Worm (Caenorhabditis elegans) whole organism, young adult: ENCODE results near the gene R09E10.1.

Experiments
- B0035.1 ChIP-seq: sonication (generic microtip); optimal IDR thresholded peaks from 2 replicates; lab custom pipeline; 2016; ENCODE audit warnings: missing genetic modification characterization, mild to moderate bottlenecking, missing compliant biosample characterization, missing genotype, missing genetic modification reagents
- B0336.3 ChIP-seq: fragments of 200-800 bp; sonication (Bioruptor generic); IDR thresholded peaks from 2 replicates; pipeline ENCODE4 v1.3.6; 2022; ENCODE audit warnings: missing genetic modification characterization, missing compliant biosample characterization
- C06A6.2 ChIP-seq: fragments of 200-800 bp; sonication (Bioruptor generic); conservative IDR thresholded peaks from 2 replicates; pipeline ENCODE4 v1.3.6; 2022; ENCODE audit warnings: missing genetic modification characterization, missing compliant biosample characterization
- F10E7.11 ChIP-seq: sonication (generic microtip); optimal IDR thresholded peaks from 2 replicates; lab custom pipeline; 2017; ENCODE audit warnings: mild to moderate bottlenecking, missing genetic modification characterization, moderate library complexity, missing compliant biosample characterization
- F22D6.2 ChIP-seq: sonication (generic microtip); optimal IDR thresholded peaks from 2 replicates; lab custom pipeline; 2016; ENCODE audit warnings: mild to moderate bottlenecking, missing genetic modification characterization, missing compliant biosample characterization
- F23B12.7 ChIP-seq: sonication (generic microtip); optimal IDR thresholded peaks from 2 replicates; lab custom pipeline; 2017; ENCODE audit warnings: missing genetic modification characterization, mild to moderate bottlenecking, missing compliant biosample characterization, antibody characterized with exemption, moderate library complexity; ENCODE audit not compliant: insufficient read depth
- F33H1.4 ChIP-seq: fragments of 200-800 bp; sonication (Bioruptor generic); IDR thresholded peaks from 2 replicates; pipeline ENCODE4 v1.3.6; 2022; ENCODE audit warnings: missing genetic modification reagents, missing genetic modification characterization, missing compliant biosample characterization
- F57A8.1 ChIP-seq: fragments of 200-800 bp; sonication (Bioruptor generic); optimal IDR thresholded peaks from 2 replicates; lab custom pipeline; 2018; ENCODE audit warnings: mild to moderate bottlenecking, missing genetic modification characterization, moderate library complexity, missing compliant biosample characterization
- T26A5.8 ChIP-seq: sonication (generic microtip); optimal IDR thresholded peaks from 2 replicates; lab custom pipeline; 2016; ENCODE audit warnings: missing genetic modification characterization, missing compliant biosample characterization
- Y95B8A.8 ChIP-seq: fragments of 200-800 bp; sonication (Bioruptor generic); IDR thresholded peaks from 2 replicates; pipeline ENCODE4 v1.3.6; 2022; ENCODE audit warnings: missing genetic modification reagents, missing genetic modification characterization, missing compliant biosample characterization
- aptf-2 ChIP-seq: fragments of 200-800 bp; sonication (Bioruptor generic); conservative IDR thresholded peaks from 2 replicates; pipeline ENCODE4 v1.3.6; 2022; ENCODE audit warnings: missing genetic modification reagents, missing genetic modification characterization, missing compliant biosample characterization
- attf-5 ChIP-seq: fragments of 200-800 bp; sonication (Bioruptor generic); optimal IDR thresholded peaks from 2 replicates; lab custom pipeline; 2018; ENCODE audit warnings: mild to moderate bottlenecking, missing genetic modification characterization, missing compliant biosample characterization
- ceh-91 ChIP-seq: fragments of 200-800 bp; sonication (Bioruptor generic); IDR thresholded peaks from 2 replicates; pipeline ENCODE4 v1.3.6; 2022; ENCODE audit warnings: missing genetic modification reagents, missing genetic modification characterization, missing compliant biosample characterization
- dpff-1 ChIP-seq: sonication (generic microtip); optimal IDR thresholded peaks from 2 replicates; lab custom pipeline; 2017; ENCODE audit warnings: mild to moderate bottlenecking, missing genetic modification characterization, missing compliant biosample characterization
- ets-4 ChIP-seq: fragments of 200-800 bp; sonication (Bioruptor generic); optimal IDR thresholded peaks from 2 replicates; lab custom pipeline; 2018; ENCODE audit warnings: mild to moderate bottlenecking, missing genetic modification characterization, missing compliant biosample characterization
- fkh-3 ChIP-seq: sonication (generic microtip); optimal IDR thresholded peaks from 2 replicates; lab custom pipeline; 2016; ENCODE audit warnings: mild to moderate bottlenecking, missing genetic modification characterization, missing compliant biosample characterization
- gei-17 ChIP-seq: fragments of 200-800 bp; sonication (Bioruptor generic); optimal IDR thresholded peaks from 2 replicates; lab custom pipeline; 2018; ENCODE audit warnings: mild to moderate bottlenecking, missing genetic modification characterization, missing compliant biosample characterization
- mcd-1 ChIP-seq: fragments of 200-800 bp; sonication (Bioruptor generic); IDR thresholded peaks from 2 replicates; pipeline ENCODE4 v1.3.6; 2022; ENCODE audit warnings: missing genetic modification reagents, missing genetic modification characterization, missing compliant biosample characterization
- nfya-1 ChIP-seq: sonication (generic microtip); optimal IDR thresholded peaks from 2 replicates; lab custom pipeline; 2017; ENCODE audit warnings: antibody characterized with exemption, missing compliant biosample characterization, missing genetic modification characterization, borderline replicate concordance; ENCODE audit not compliant: insufficient read depth
- nfya-2 ChIP-seq: fragments of 200-800 bp; sonication (Bioruptor generic); IDR thresholded peaks from 2 replicates; pipeline ENCODE4 v1.3.6; 2022; ENCODE audit warnings: missing genetic modification reagents, missing genetic modification characterization, missing compliant biosample characterization
- nhr-27 ChIP-seq: fragments of 200-800 bp; sonication (Bioruptor generic); optimal IDR thresholded peaks from 2 replicates; lab custom pipeline; 2018; ENCODE audit warnings: mild to moderate bottlenecking, missing genetic modification characterization, moderate library complexity, missing compliant biosample characterization
- nhr-80 ChIP-seq: sonication (generic microtip); optimal IDR thresholded peaks from 2 replicates; lab custom pipeline; 2016; ENCODE audit warnings: missing genetic modification characterization, missing compliant biosample characterization
- rec-8 ChIP-seq, 2 experiments: sonication (generic microtip); optimal IDR thresholded peaks; 2 replicates each; lab custom pipeline; 2016; ENCODE audit warnings: mild to moderate bottlenecking in 2 of 2, missing genetic modification characterization in 2 of 2, missing genetic modification reagents in 2 of 2, missing genotype in 2 of 2, missing biosample characterization in 1 of 2, missing compliant biosample characterization in 1 of 2, moderate library complexity in 1 of 2
- repo-1 ChIP-seq: sonication (generic microtip); optimal IDR thresholded peaks from 2 replicates; lab custom pipeline; 2017; ENCODE audit warnings: mild to moderate bottlenecking, missing genetic modification characterization, missing compliant biosample characterization
- rpc-1 ChIP-seq, 2 experiments: fragments of 150-350 bp in 1 of 2; sonication (generic microtip) in 1 of 2; optimal IDR thresholded peaks; 2 replicates each; lab custom pipeline; 2014 to 2018; ENCODE audit warnings: missing biosample characterization in 1 of 2, missing genetic modification characterization in 1 of 2, missing genetic modification reagents in 1 of 2, missing genotype in 1 of 2
- snpc-3.4 ChIP-seq: sonication (generic microtip); optimal IDR thresholded peaks from 2 replicates; lab custom pipeline; 2017; ENCODE audit warnings: missing genetic modification characterization, mild to moderate bottlenecking, missing compliant biosample characterization, antibody characterized with exemption, moderate library complexity, missing genotype, missing genetic modification reagents
- somi-1 ChIP-seq: fragments of 200-800 bp; sonication (Bioruptor generic); optimal IDR thresholded peaks from 2 replicates; lab custom pipeline; 2018; ENCODE audit warnings: mild to moderate bottlenecking, missing genetic modification characterization, missing compliant biosample characterization
- tbp1 ChIP-seq: fragments of 200-800 bp; sonication (Bioruptor generic); optimal IDR thresholded peaks from 2 replicates; lab custom pipeline; 2018; ENCODE audit warnings: mild to moderate bottlenecking, missing genetic modification characterization, missing compliant biosample characterization
- unc-130 ChIP-seq: sonication (generic microtip); optimal IDR thresholded peaks from 2 replicates; lab custom pipeline; 2016; ENCODE audit warnings: missing genetic modification reagents, missing genetic modification characterization, missing compliant biosample characterization
- zim-3 ChIP-seq: sonication (generic microtip); optimal IDR thresholded peaks from 2 replicates; lab custom pipeline; 2017; ENCODE audit warnings: mild to moderate bottlenecking, missing genetic modification characterization, moderate library complexity, missing compliant biosample characterization
- ztf-18 ChIP-seq: sonication (generic microtip); optimal IDR thresholded peaks from 2 replicates; lab custom pipeline; 2016; ENCODE audit warnings: missing genotype, mild to moderate bottlenecking, missing genetic modification characterization, missing compliant biosample characterization
- ztf-22 ChIP-seq: fragments of 200-800 bp; sonication (Bioruptor generic); optimal IDR thresholded peaks from 2 replicates; lab custom pipeline; 2018; ENCODE audit warnings: mild to moderate bottlenecking, missing genetic modification characterization, moderate library complexity, missing compliant biosample characterization
- ztf-25 ChIP-seq: fragments of 200-800 bp; sonication (Bioruptor generic); IDR thresholded peaks from 2 replicates; pipeline ENCODE4 v1.3.6; 2022; ENCODE audit warnings: missing genetic modification reagents, missing genetic modification characterization, missing compliant biosample characterization
- ztf-26 ChIP-seq: sonication (generic microtip); optimal IDR thresholded peaks from 2 replicates; lab custom pipeline; 2017; ENCODE audit warnings: missing genetic modification characterization, missing compliant biosample characterization
- ztf-6 ChIP-seq: fragments of 200-800 bp; sonication (Bioruptor generic); IDR thresholded peaks from 2 replicates; pipeline ENCODE4 v1.3.6; 2022; ENCODE audit warnings: missing genetic modification reagents, missing genetic modification characterization, missing compliant biosample characterization

The R09E10.1 gene

ce11 chrIV:10281482-10281881, 41.1 kb downstream of the R09E10.1 start, which contains the start of gene thk-1:
thk-1 (minus strand) TSS chrIV:10281582.
- TF ChIP-seq nhr-80 (tag; lab: Kevin White, UChicago) (peak; percentile 5), rpc-1 (optimal IDR thresholded peaks at IDR 0.05; lab: Kevin White, UChicago) (no peak), rpc-1 (tag; optimal IDR thresholded peaks at IDR 0.05; lab: Kevin White, UChicago) (no peak)

ce11 chrIV:10277716-10278115, 44.8 kb downstream of the R09E10.1 start, which contains the start of gene Y43C5A.4:
Y43C5A.4 (plus strand) TSS chrIV:10278016.
- no peak for TF ChIP-seq F33H1.4 (GFP tag; lab: Robert Waterston, UW)
- TF ChIP-seq mcd-1 (GFP tag; lab: Robert Waterston, UW), result no peak
- no peak for TF ChIP-seq tbp1 (GFP tag; lab: Kevin White, UChicago)
- no peak for TF ChIP-seq ztf-26 (tag; lab: Kevin White, UChicago)
- no peak for TF ChIP-seq B0336.3
- TF ChIP-seq ztf-18 (tag; lab: Kevin White, UChicago), result no peak
- TF ChIP-seq snpc-3.4, result no peak
- TF ChIP-seq zim-3, result no peak
- TF ChIP-seq F23B12.7 (tag; lab: Kevin White, UChicago), result no peak
- TF ChIP-seq ztf-6 (GFP tag; lab: Robert Waterston, UW), result no peak
- no peak for TF ChIP-seq F10E7.11 (tag; lab: Kevin White, UChicago)
- no peak for TF ChIP-seq unc-130
- TF ChIP-seq fkh-3, result no peak
- no peak for TF ChIP-seq nhr-27 (tag; lab: Kevin White, UChicago)
- no peak for TF ChIP-seq rec-8 (tag; optimal IDR thresholded peaks at IDR 0.05; lab: Kevin White, UChicago)
- no peak for TF ChIP-seq Y95B8A.8 (GFP tag; lab: Robert Waterston, UW)
- TF ChIP-seq nhr-80 (tag; lab: Kevin White, UChicago), result no peak
- no peak for TF ChIP-seq B0035.1 (tag; lab: Kevin White, UChicago)
- TF ChIP-seq rpc-1 (optimal IDR thresholded peaks at IDR 0.05; lab: Kevin White, UChicago), result no peak
- TF ChIP-seq rpc-1 (tag; optimal IDR thresholded peaks at IDR 0.05; lab: Kevin White, UChicago), result no peak
- no peak for TF ChIP-seq ets-4 (GFP tag; lab: Kevin White, UChicago)

ce11 chrIV:10276960-10277359, 45.6 kb downstream of the R09E10.1 start, which contains the start of gene Y43C5A.7:
Y43C5A.7 (plus strand) TSS chrIV:10277260.
- TF ChIP-seq F57A8.1 (no peak), dpff-1 (no peak), C06A6.2 (GFP tag; lab: Robert Waterston, UW) (no peak), ceh-91 (GFP tag; lab: Robert Waterston, UW) (no peak), repo-1 (tag; lab: Kevin White, UChicago) (no peak), rec-8 (tag; optimal IDR thresholded peaks at IDR 0.05; lab: Kevin White, UChicago) (no peak), mcd-1 (GFP tag; lab: Robert Waterston, UW) (no peak), gei-17 (no peak), nfya-1 (tag; lab: Kevin White, UChicago) (no peak), ztf-22 (GFP tag; lab: Kevin White, UChicago) (no peak), somi-1 (GFP tag; lab: Kevin White, UChicago) (no peak), aptf-2 (GFP tag; lab: Robert Waterston, UW) (no peak), attf-5 (GFP tag; lab: Kevin White, UChicago) (no peak), nfya-2 (GFP tag; lab: Robert Waterston, UW) (no peak), F22D6.2 (tag; lab: Kevin White, UChicago) (no peak), ztf-25 (no peak), T26A5.8 (tag; lab: Kevin White, UChicago) (no peak)
